Worm (Caenorhabditis elegans) whole organism, late embryonic: ENCODE measurements around the gene sel-8.
A peak's percentile ranks its signal among the peaks of the same experiment; 100 is the strongest.

ENCODE experiments used
- C08G9.2 ChIP-seq: sonication (generic microtip); optimal IDR thresholded peaks from 2 replicates; lab custom pipeline; 2016; ENCODE audit warnings: mild to moderate bottlenecking, missing genetic modification characterization, moderate library complexity, missing compliant biosample characterization
- C38D4.7 ChIP-seq: fragments of 200-800 bp; sonication (Bioruptor generic); optimal IDR thresholded peaks from 2 replicates; lab custom pipeline; 2018; ENCODE audit warnings: mild to moderate bottlenecking, missing genetic modification characterization, moderate library complexity, missing compliant biosample characterization
- F13H6.1 ChIP-seq: sonication (generic microtip); optimal IDR thresholded peaks from 2 replicates; lab custom pipeline; 2016; ENCODE audit warnings: missing genetic modification characterization, missing compliant biosample characterization
- K09A11.1 ChIP-seq: sonication (generic microtip); optimal IDR thresholded peaks from 2 replicates; lab custom pipeline; 2017; ENCODE audit warnings: antibody characterized with exemption, mild to moderate bottlenecking, missing genetic modification characterization, missing compliant biosample characterization; ENCODE audit not compliant: insufficient read depth
- T23F11.4 ChIP-seq: fragments of 200-800 bp; sonication (Bioruptor generic); optimal IDR thresholded peaks from 2 replicates; lab custom pipeline; 2018; ENCODE audit warnings: mild to moderate bottlenecking, missing genetic modification characterization, missing compliant biosample characterization
- ahr-1 ChIP-seq: sonication (generic microtip); optimal IDR thresholded peaks from 2 replicates; lab custom pipeline; 2016; ENCODE audit warnings: missing genetic modification characterization, missing compliant biosample characterization
- ama-1 ChIP-seq: fragments of 150-350 bp; optimal IDR thresholded peaks from 2 replicates; lab custom pipeline; 2014
- ceh-22 ChIP-seq: sonication (generic microtip); optimal IDR thresholded peaks from 2 replicates; lab custom pipeline; 2017; ENCODE audit warnings: missing biosample characterization, missing genetic modification characterization
- ceh-24 ChIP-seq: sonication (generic microtip); optimal IDR thresholded peaks from 2 replicates; lab custom pipeline; 2016; ENCODE audit warnings: mild to moderate bottlenecking, missing genetic modification characterization, missing compliant biosample characterization
- ceh-31 ChIP-seq: sonication (generic microtip); optimal IDR thresholded peaks from 2 replicates; lab custom pipeline; 2016; ENCODE audit warnings: missing genetic modification characterization, missing compliant biosample characterization
- ceh-34 ChIP-seq: sonication (generic microtip); optimal IDR thresholded peaks from 2 replicates; lab custom pipeline; 2016; ENCODE audit warnings: mild to moderate bottlenecking, missing genetic modification characterization, missing compliant biosample characterization
- ceh-45 ChIP-seq: fragments of 200-800 bp; sonication (Bioruptor generic); IDR thresholded peaks from 2 replicates; pipeline ENCODE4 v1.3.6; 2022; ENCODE audit warnings: missing genetic modification reagents, missing genetic modification characterization, missing compliant biosample characterization
- ceh-9 ChIP-seq: sonication (generic microtip); optimal IDR thresholded peaks from 2 replicates; lab custom pipeline; 2016; ENCODE audit warnings: mild to moderate bottlenecking, missing genetic modification characterization, inconsistent platforms, missing compliant biosample characterization
- elt-2 ChIP-seq: sonication (generic microtip); optimal IDR thresholded peaks from 2 replicates; lab custom pipeline; 2016; ENCODE audit warnings: missing genetic modification reagents, missing genetic modification characterization, missing compliant biosample characterization
- elt-4 ChIP-seq: sonication (generic microtip); optimal IDR thresholded peaks from 2 replicates; lab custom pipeline; 2016; ENCODE audit warnings: missing genetic modification characterization, missing compliant biosample characterization
- fax-1 ChIP-seq: sonication (generic microtip); optimal IDR thresholded peaks from 2 replicates; lab custom pipeline; 2016; ENCODE audit warnings: missing genotype, missing genetic modification characterization, missing compliant biosample characterization
- hlh-13 ChIP-seq: fragments of 200-800 bp; sonication (Bioruptor generic); optimal IDR thresholded peaks from 2 replicates; lab custom pipeline; 2018; ENCODE audit warnings: mild to moderate bottlenecking, missing genetic modification characterization, missing compliant biosample characterization
- hlh-8 ChIP-seq: sonication (generic microtip); optimal IDR thresholded peaks from 2 replicates; lab custom pipeline; 2016; ENCODE audit warnings: missing genotype, missing genetic modification characterization, missing compliant biosample characterization
- lim-6 ChIP-seq: sonication (generic microtip); optimal IDR thresholded peaks from 2 replicates; lab custom pipeline; 2016; ENCODE audit warnings: missing genetic modification characterization, missing compliant biosample characterization
- mec-3 ChIP-seq: sonication (generic microtip); optimal IDR thresholded peaks from 2 replicates; lab custom pipeline; 2016; ENCODE audit warnings: borderline replicate concordance, missing genetic modification characterization, missing compliant biosample characterization
- nfya-1 ChIP-seq: sonication (generic microtip); optimal IDR thresholded peaks from 2 replicates; lab custom pipeline; 2017; ENCODE audit warnings: missing genetic modification characterization, mild to moderate bottlenecking, missing compliant biosample characterization, antibody characterized with exemption, moderate library complexity
- nhr-11 ChIP-seq: fragments of 150-350 bp; optimal IDR thresholded peaks from 2 replicates; lab custom pipeline; 2014; ENCODE audit warnings: missing biosample characterization, missing genetic modification characterization
- pag-3 ChIP-seq: sonication (generic microtip); optimal IDR thresholded peaks from 2 replicates; lab custom pipeline; 2016; ENCODE audit warnings: missing compliant biosample characterization, missing genetic modification characterization, borderline replicate concordance
- pax-1 ChIP-seq: fragments of 150-350 bp; optimal IDR thresholded peaks from 2 replicates; lab custom pipeline; 2014; ENCODE audit warnings: missing biosample characterization, missing genetic modification characterization
- pha-2 ChIP-seq: sonication (generic microtip); optimal IDR thresholded peaks from 2 replicates; lab custom pipeline; 2017; ENCODE audit warnings: mild to moderate bottlenecking, missing genetic modification characterization, missing compliant biosample characterization
- pha-4 ChIP-seq: fragments of 150-350 bp; optimal IDR thresholded peaks from 2 replicates; lab custom pipeline; 2018; ENCODE audit warnings: missing biosample characterization, missing genetic modification reagents, missing genetic modification characterization
- pqm-1 ChIP-seq: sonication (generic microtip); optimal IDR thresholded peaks from 2 replicates; lab custom pipeline; 2016; ENCODE audit warnings: missing genetic modification characterization, missing compliant biosample characterization
- pros-1 ChIP-seq: fragments of 150-350 bp; optimal IDR thresholded peaks from 2 replicates; lab custom pipeline; 2014; ENCODE audit warnings: missing biosample characterization, missing genetic modification reagents, missing genetic modification characterization
- rnt-1 ChIP-seq: sonication (generic microtip); optimal IDR thresholded peaks from 2 replicates; lab custom pipeline; 2016; ENCODE audit warnings: missing genetic modification characterization, missing compliant biosample characterization
- sdc-2 ChIP-seq: sonication (generic microtip); optimal IDR thresholded peaks from 2 replicates; lab custom pipeline; 2016; ENCODE audit warnings: missing genotype, missing genetic modification characterization, missing compliant biosample characterization
- syd-9 ChIP-seq: sonication (generic microtip); optimal IDR thresholded peaks from 2 replicates; lab custom pipeline; 2016; ENCODE audit warnings: mild to moderate bottlenecking, missing genetic modification characterization, moderate library complexity, missing compliant biosample characterization
- tbx-2 ChIP-seq: sonication (generic microtip); optimal IDR thresholded peaks from 2 replicates; lab custom pipeline; 2016; ENCODE audit warnings: missing genetic modification characterization, missing compliant biosample characterization
- ttx-3 ChIP-seq: sonication (generic microtip); optimal IDR thresholded peaks from 2 replicates; lab custom pipeline; 2016; ENCODE audit warnings: missing genetic modification reagents, missing genetic modification characterization, missing compliant biosample characterization
- unc-3 ChIP-seq, 2 experiments: fragments of 200-800 bp in 1 of 2; sonication (Bioruptor generic) in 1 of 2; sonication (generic microtip) in 1 of 2; conservative IDR thresholded peaks in 1 of 2; optimal IDR thresholded peaks in 1 of 2; 2 replicates each; pipeline versions ENCODE4 v1.3.6 to Lab custom; 2016 to 2022; ENCODE audit warnings: missing compliant biosample characterization in 2 of 2, missing genetic modification characterization in 2 of 2, missing genetic modification reagents in 1 of 2
- unc-42 ChIP-seq: sonication (generic microtip); optimal IDR thresholded peaks from 2 replicates; lab custom pipeline; 2016; ENCODE audit warnings: missing genotype, missing genetic modification characterization, missing compliant biosample characterization
- zip-5 ChIP-seq: sonication (generic microtip); optimal IDR thresholded peaks from 2 replicates; lab custom pipeline; 2016; ENCODE audit warnings: missing genetic modification characterization, missing compliant biosample characterization

Gene sel-8

DNA sequence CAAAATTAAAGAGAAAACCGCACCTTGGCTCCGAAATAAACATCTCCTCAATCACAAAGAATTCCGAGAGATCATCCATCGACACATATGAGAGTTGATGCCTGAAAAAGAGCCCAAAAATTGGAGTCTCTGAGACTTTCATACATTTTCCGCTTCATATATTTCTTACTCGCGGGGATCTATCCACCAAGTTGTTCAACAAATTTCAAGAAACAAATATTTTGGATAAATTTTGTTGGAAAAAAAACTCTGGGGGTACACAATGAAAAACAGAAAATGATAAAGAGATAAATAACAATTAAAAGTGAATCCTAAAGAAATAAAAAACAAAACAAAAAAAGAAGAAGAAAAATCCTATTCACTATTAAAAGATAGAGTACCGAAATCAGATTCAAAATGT, at the start of gene sel-8:
TSS of gene sel-8 (minus strand) at position 101 of the 400 bp plus-strand sequence.
- no peak for TF ChIP-seq ama-1 (lab: Kevin White, UChicago)
- no peak for TF ChIP-seq pag-3
- TF ChIP-seq unc-3 (GFP tag; conservative IDR thresholded peaks at IDR 0.05; lab: Robert Waterston, UW), result no peak
- TF ChIP-seq unc-3 (tag; optimal IDR thresholded peaks at IDR 0.05; lab: Kevin White, UChicago), result no peak
- TF ChIP-seq lim-6 (tag; lab: Kevin White, UChicago), result no peak
- no peak for TF ChIP-seq elt-2 (tag; lab: Kevin White, UChicago)
- TF ChIP-seq pros-1 (tag; lab: Kevin White, UChicago), result no peak
- no peak for TF ChIP-seq syd-9 (tag; lab: Kevin White, UChicago)
- no peak for TF ChIP-seq ttx-3 (tag; lab: Kevin White, UChicago)
- no peak for TF ChIP-seq pqm-1 (tag; lab: Kevin White, UChicago)
- TF ChIP-seq C38D4.7, result no peak
- no peak for TF ChIP-seq hlh-8
- TF ChIP-seq ceh-9 (tag; lab: Kevin White, UChicago), result no peak
- TF ChIP-seq rnt-1, result no peak
- no peak for TF ChIP-seq hlh-13 (GFP tag; lab: Kevin White, UChicago)

DNA sequence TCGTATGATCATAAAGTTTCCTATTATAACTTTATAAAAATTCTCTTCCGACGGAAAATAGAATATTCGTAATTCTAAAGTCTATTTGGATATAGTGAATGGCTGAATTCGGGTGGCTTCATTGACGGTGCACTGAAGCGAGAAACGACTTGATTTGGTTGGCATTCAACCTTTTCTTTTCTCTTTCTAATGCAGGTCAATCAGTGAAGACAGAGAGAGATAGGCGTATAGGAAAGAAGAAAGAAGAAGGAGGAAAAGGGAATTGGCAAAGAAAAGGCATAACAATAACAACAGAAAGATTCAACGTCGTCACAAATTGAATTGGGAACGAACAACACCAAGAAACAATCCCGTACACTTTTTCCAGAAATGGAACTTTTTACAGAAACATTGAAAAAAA, 48.5 kb upstream of the sel-8 start:
- TF ChIP-seq ceh-31 (tag; lab: Kevin White, UChicago) (peak; percentile 14), K09A11.1 (tag; lab: Kevin White, UChicago) (no peak), mec-3 (no peak)
- TF ChIP-seq, all 69 proteins: peak for 1

DNA sequence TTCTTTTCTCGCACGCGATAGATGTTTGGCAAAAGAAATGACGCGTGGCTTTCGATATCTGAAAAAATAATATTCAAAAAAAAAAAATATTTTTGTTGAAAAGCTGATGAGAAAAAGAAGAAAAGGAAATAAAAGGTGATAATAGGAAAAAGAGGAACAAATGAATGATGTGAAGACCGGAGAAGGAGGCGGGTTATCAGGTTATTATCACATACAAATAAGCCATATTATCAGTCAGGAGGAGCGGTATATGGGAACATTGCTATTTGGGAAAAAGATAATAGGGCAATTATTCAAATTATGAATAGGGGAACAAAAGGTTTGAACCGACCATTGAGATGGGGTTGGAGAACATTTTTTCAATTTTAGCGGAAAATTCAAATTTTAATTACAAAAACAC, 47.2 kb upstream of the sel-8 start:
- TF ChIP-seq elt-4 (tag; lab: Kevin White, UChicago), result no peak
- TF ChIP-seq nfya-1 (tag; lab: Kevin White, UChicago), result no peak
- peak; percentile 89 for TF ChIP-seq elt-2 (tag; lab: Kevin White, UChicago)
- no peak for TF ChIP-seq fax-1 (tag; lab: Kevin White, UChicago)
- TF ChIP-seq, all 69 proteins: peak for 1

DNA sequence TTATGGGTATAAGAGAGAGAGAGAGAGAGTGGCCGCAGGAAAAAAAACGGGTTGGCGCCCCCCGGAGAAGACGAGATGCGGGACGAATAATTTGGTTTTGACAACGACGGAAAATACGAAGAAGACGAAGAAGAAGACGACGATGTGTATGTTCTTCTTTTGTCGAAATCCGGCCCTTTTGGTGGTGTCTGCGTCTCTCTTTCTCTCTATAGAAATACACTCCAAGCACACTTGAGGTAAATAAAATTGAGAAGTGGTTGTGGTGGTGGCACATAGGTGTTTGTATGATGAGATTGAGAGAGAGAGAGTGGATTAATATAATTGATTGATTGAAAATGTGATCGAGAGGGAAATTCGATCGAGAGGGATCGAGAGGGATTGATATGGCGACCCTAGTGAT, 45.9 kb upstream of the sel-8 start:
- TF ChIP-seq lim-6 (tag; lab: Kevin White, UChicago), result no peak
- peak; percentile 2 for TF ChIP-seq nfya-1 (tag; lab: Kevin White, UChicago)
- no peak for TF ChIP-seq ceh-24
- TF ChIP-seq ama-1 (lab: Kevin White, UChicago), result no peak
- TF ChIP-seq pha-2 (tag; lab: Kevin White, UChicago), result no peak
- TF ChIP-seq pros-1 (tag; lab: Kevin White, UChicago), result no peak
- TF ChIP-seq zip-5 (tag; lab: Kevin White, UChicago), result no peak
- TF ChIP-seq sdc-2 (tag; lab: Kevin White, UChicago), result no peak
- no peak for TF ChIP-seq hlh-8
- TF ChIP-seq nhr-11 (tag; lab: Kevin White, UChicago), result no peak
- no peak for TF ChIP-seq pha-4
- TF ChIP-seq fax-1 (tag; lab: Kevin White, UChicago), result no peak
- TF ChIP-seq syd-9 (tag; lab: Kevin White, UChicago), result no peak
- no peak for TF ChIP-seq C08G9.2
- peak; percentile 43 for TF ChIP-seq ceh-22 (tag; lab: Kevin White, UChicago)
- TF ChIP-seq ceh-31 (tag; lab: Kevin White, UChicago), result peak; percentile 21
- TF ChIP-seq unc-42 (tag; lab: Kevin White, UChicago), result peak; percentile 79
- no peak for TF ChIP-seq hlh-13 (GFP tag; lab: Kevin White, UChicago)
- no peak for TF ChIP-seq ahr-1 (tag; lab: Kevin White, UChicago)
- TF ChIP-seq T23F11.4 (GFP tag; lab: Kevin White, UChicago), result no peak
- TF ChIP-seq ceh-45, result no peak
- TF ChIP-seq ceh-34 (tag; lab: Kevin White, UChicago), result peak; percentile 5
- TF ChIP-seq F13H6.1 (tag; lab: Kevin White, UChicago), result no peak
- TF ChIP-seq, all 69 proteins: peak for 5

DNA sequence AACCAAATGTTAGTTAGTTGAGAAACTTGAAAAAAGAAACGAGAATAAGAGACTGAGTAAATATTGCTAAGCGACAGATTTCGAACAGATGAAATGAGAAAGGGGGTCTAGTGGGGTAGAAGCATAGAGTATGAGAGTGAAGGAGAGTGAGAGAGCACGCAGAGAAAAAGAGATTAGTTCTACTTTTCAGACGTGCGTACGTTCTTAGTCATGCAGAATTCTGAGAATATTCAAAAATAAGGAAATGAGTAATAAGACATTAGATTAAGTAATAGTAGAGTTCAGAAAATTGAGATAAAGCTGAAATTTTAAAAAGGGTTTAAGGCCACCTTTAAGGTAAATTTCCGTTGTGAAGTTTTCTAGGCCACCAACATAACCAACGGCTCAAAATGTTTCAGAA, 44.0 kb upstream of the sel-8 start:
- TF ChIP-seq pax-1 (tag; lab: Kevin White, UChicago) (peak; percentile 15), tbx-2 (tag; lab: Kevin White, UChicago) (no peak)
